Worm (Caenorhabditis elegans) whole organism, early embryonic: ENCODE data around the gene nhr-154.

Experiments
- B0310.2 ChIP-seq: sonication (generic microtip); optimal IDR thresholded peaks from 2 replicates; lab custom pipeline; 2016; ENCODE audit warnings: mild to moderate bottlenecking, missing genetic modification characterization, missing compliant biosample characterization
- F13C5.2 ChIP-seq: sonication (generic microtip); optimal IDR thresholded peaks from 2 replicates; lab custom pipeline; 2017; ENCODE audit warnings: mild to moderate bottlenecking, missing genetic modification characterization, inconsistent platforms, missing compliant biosample characterization
- aly-1 ChIP-seq: sonication (generic microtip); optimal IDR thresholded peaks from 2 replicates; lab custom pipeline; 2016; ENCODE audit warnings: missing genetic modification characterization, missing compliant biosample characterization
- ama-1 ChIP-seq: fragments of 150-350 bp; optimal IDR thresholded peaks from 2 replicates; lab custom pipeline; 2014
- ceh-13 ChIP-seq: fragments of 200-800 bp; sonication (Bioruptor generic); optimal IDR thresholded peaks from 2 replicates; lab custom pipeline; 2018; ENCODE audit warnings: mild to moderate bottlenecking, missing genetic modification characterization, missing compliant biosample characterization
- ceh-36 ChIP-seq: sonication (generic microtip); optimal IDR thresholded peaks from 2 replicates; lab custom pipeline; 2016; ENCODE audit warnings: missing genetic modification characterization, inconsistent platforms, missing compliant biosample characterization
- ets-7 ChIP-seq: sonication (generic microtip); optimal IDR thresholded peaks from 2 replicates; lab custom pipeline; 2016; ENCODE audit warnings: missing genotype, missing genetic modification characterization, missing compliant biosample characterization
- flt-1 ChIP-seq: fragments of 200-800 bp; sonication (Bioruptor generic); IDR thresholded peaks from 2 replicates; pipeline ENCODE4 v1.3.6; 2022; ENCODE audit warnings: missing genetic modification characterization, missing compliant biosample characterization
- hmbx-1 ChIP-seq: sonication (generic microtip); optimal IDR thresholded peaks from 2 replicates; lab custom pipeline; 2016; ENCODE audit warnings: mild to moderate bottlenecking, missing genetic modification characterization, missing compliant biosample characterization
- hmg-4 ChIP-seq: fragments of 200-800 bp; sonication (Bioruptor generic); optimal IDR thresholded peaks from 2 replicates; lab custom pipeline; 2018; ENCODE audit warnings: mild to moderate bottlenecking, missing genetic modification characterization, missing compliant biosample characterization
- hnd-1 ChIP-seq: sonication (generic microtip); optimal IDR thresholded peaks from 2 replicates; lab custom pipeline; 2016; ENCODE audit warnings: missing genetic modification characterization, missing compliant biosample characterization
- pes-1 ChIP-seq: fragments of 200-800 bp; sonication (Bioruptor generic); IDR thresholded peaks from 2 replicates; pipeline ENCODE4 v1.3.6; 2022; ENCODE audit warnings: missing genetic modification reagents, missing genetic modification characterization, missing compliant biosample characterization
- scrt-1 ChIP-seq: fragments of 200-800 bp; sonication (Bioruptor generic); IDR thresholded peaks from 2 replicates; pipeline ENCODE4 v1.3.6; 2022; ENCODE audit warnings: missing genetic modification characterization, missing compliant biosample characterization
- sea-1 ChIP-seq: fragments of 200-800 bp; sonication (Bioruptor generic); conservative IDR thresholded peaks from 2 replicates; pipeline ENCODE4 v1.3.6; 2022; ENCODE audit warnings: missing genetic modification characterization, missing compliant biosample characterization
- tbx-11 ChIP-seq: fragments of 200-800 bp; sonication (Bioruptor generic); IDR thresholded peaks from 2 replicates; pipeline ENCODE4 v1.3.6; 2022; ENCODE audit warnings: missing genetic modification characterization, missing compliant biosample characterization
- tbx-37 ChIP-seq: fragments of 200-800 bp; sonication (Bioruptor generic); conservative IDR thresholded peaks from 2 replicates; pipeline ENCODE4 v1.3.6; 2022; ENCODE audit warnings: missing genetic modification reagents, missing genetic modification characterization, missing compliant biosample characterization
- tra-4 ChIP-seq: sonication (generic microtip); optimal IDR thresholded peaks from 2 replicates; lab custom pipeline; 2017; ENCODE audit warnings: missing genetic modification characterization, missing compliant biosample characterization

Gene nhr-154

ce11 chrV:12086934-12087333, 14.2 kb upstream of the nhr-154 start, which contains the start of gene gana-1:
Gene gana-1, plus strand, starts transcription at chrV:12087234.
- TF ChIP-seq ceh-13 (GFP tag; lab: Kevin White, UChicago) (no peak), tra-4 (tag; lab: Kevin White, UChicago) (no peak), hmbx-1 (tag; lab: Kevin White, UChicago) (no peak), ceh-36 (tag; lab: Kevin White, UChicago) (no peak), tbx-11 (GFP tag; lab: Robert Waterston, UW) (no peak), ets-7 (tag; lab: Kevin White, UChicago) (no peak), tbx-37 (GFP tag; lab: Robert Waterston, UW) (no peak), aly-1 (tag; lab: Kevin White, UChicago) (no peak), sea-1 (GFP tag; lab: Robert Waterston, UW) (no peak), flt-1 (GFP tag; lab: Robert Waterston, UW) (no peak), F13C5.2 (no peak), hmg-4 (no peak)

ce11 chrV:12088773-12089172, 12.3 kb upstream of the nhr-154 start, which contains the start of gene R07B7.12:
Gene R07B7.12, plus strand, starts transcription at chrV:12089073.
- TF ChIP-seq pes-1 (no peak), tra-4 (tag; lab: Kevin White, UChicago) (no peak), B0310.2 (tag; lab: Kevin White, UChicago) (no peak), ama-1 (lab: Kevin White, UChicago) (no peak), scrt-1 (GFP tag; lab: Robert Waterston, UW) (no peak), ets-7 (tag; lab: Kevin White, UChicago) (no peak), ceh-36 (tag; lab: Kevin White, UChicago) (no peak), flt-1 (GFP tag; lab: Robert Waterston, UW) (no peak), tbx-11 (GFP tag; lab: Robert Waterston, UW) (no peak), hmbx-1 (tag; lab: Kevin White, UChicago) (no peak), sea-1 (GFP tag; lab: Robert Waterston, UW) (no peak), tbx-37 (GFP tag; lab: Robert Waterston, UW) (no peak), F13C5.2 (no peak), hmg-4 (no peak), aly-1 (tag; lab: Kevin White, UChicago) (no peak), hnd-1 (tag; lab: Kevin White, UChicago) (no peak), ceh-13 (GFP tag; lab: Kevin White, UChicago) (no peak)

- TF ChIP-seq hnd-1 (tag; lab: Kevin White, UChicago), result no peak
- no peak for TF ChIP-seq ama-1 (lab: Kevin White, UChicago)
- TF ChIP-seq ets-7 (tag; lab: Kevin White, UChicago), result no peak
- TF ChIP-seq B0310.2 (tag; lab: Kevin White, UChicago), result no peak
- TF ChIP-seq hmbx-1 (tag; lab: Kevin White, UChicago), result no peak
- no peak for TF ChIP-seq flt-1 (GFP tag; lab: Robert Waterston, UW)
- TF ChIP-seq tbx-11 (GFP tag; lab: Robert Waterston, UW), result no peak
- no peak for TF ChIP-seq pes-1
- no peak for TF ChIP-seq F13C5.2
- no peak for TF ChIP-seq ceh-13 (GFP tag; lab: Kevin White, UChicago)
- TF ChIP-seq hmg-4, result no peak
- TF ChIP-seq sea-1 (GFP tag; lab: Robert Waterston, UW), result no peak
- TF ChIP-seq ceh-36 (tag; lab: Kevin White, UChicago), result no peak
- no peak for TF ChIP-seq aly-1 (tag; lab: Kevin White, UChicago)
- TF ChIP-seq tra-4 (tag; lab: Kevin White, UChicago), result no peak
- no peak for TF ChIP-seq scrt-1 (GFP tag; lab: Robert Waterston, UW)
- TF ChIP-seq tbx-37 (GFP tag; lab: Robert Waterston, UW), result no peak
Observed at ce11 chrV:12091759-12092158, 9.3 kb upstream of the nhr-154 start, which contains the start of gene nhr-206. Gene nhr-206, plus strand, starts transcription at chrV:12092006.

- TF ChIP-seq tbx-11 (GFP tag; lab: Robert Waterston, UW) (no peak), ama-1 (lab: Kevin White, UChicago) (no peak), aly-1 (tag; lab: Kevin White, UChicago) (no peak), hmg-4 (no peak), pes-1 (no peak), tbx-37 (GFP tag; lab: Robert Waterston, UW) (no peak), ceh-13 (GFP tag; lab: Kevin White, UChicago) (no peak), flt-1 (GFP tag; lab: Robert Waterston, UW) (no peak)
Observed at ce11 chrV:12094030-12094429, 7.1 kb upstream of the nhr-154 start, which contains the start of gene nhr-208. Gene nhr-208, plus strand, starts transcription at chrV:12094317.

ce11 chrV:12095865-12096264, 5.2 kb upstream of the nhr-154 start, which contains the start of gene nhr-207:
Gene nhr-207, plus strand, starts transcription at chrV:12096146.
- no peak for TF ChIP-seq ets-7 (tag; lab: Kevin White, UChicago)
- no peak for TF ChIP-seq sea-1 (GFP tag; lab: Robert Waterston, UW)
- TF ChIP-seq hmbx-1 (tag; lab: Kevin White, UChicago), result no peak
- no peak for TF ChIP-seq B0310.2 (tag; lab: Kevin White, UChicago)
- no peak for TF ChIP-seq hnd-1 (tag; lab: Kevin White, UChicago)
- TF ChIP-seq ceh-36 (tag; lab: Kevin White, UChicago), result no peak
- TF ChIP-seq hmg-4, result no peak
- TF ChIP-seq tbx-11 (GFP tag; lab: Robert Waterston, UW), result no peak
- TF ChIP-seq scrt-1 (GFP tag; lab: Robert Waterston, UW), result no peak

ce11 chrV:12098123-12098522, 3.0 kb upstream of the nhr-154 start, which contains the start of gene nhr-209:
Gene nhr-209, plus strand, starts transcription at chrV:12098149.
- TF ChIP-seq pes-1 (no peak), aly-1 (tag; lab: Kevin White, UChicago) (no peak), ama-1 (lab: Kevin White, UChicago) (no peak), scrt-1 (GFP tag; lab: Robert Waterston, UW) (no peak), tbx-11 (GFP tag; lab: Robert Waterston, UW) (no peak), hmbx-1 (tag; lab: Kevin White, UChicago) (no peak), ceh-13 (GFP tag; lab: Kevin White, UChicago) (no peak), hnd-1 (tag; lab: Kevin White, UChicago) (no peak)

ce11 chrV:12103920-12104319, 2.8 kb downstream of the nhr-154 start, which contains the start of gene nhr-153:
Gene nhr-153, plus strand, starts transcription at chrV:12104220.
- TF ChIP-seq sea-1 (GFP tag; lab: Robert Waterston, UW), result no peak
- TF ChIP-seq ceh-13 (GFP tag; lab: Kevin White, UChicago), result no peak
- TF ChIP-seq hmg-4, result no peak
- no peak for TF ChIP-seq tra-4 (tag; lab: Kevin White, UChicago)
- no peak for TF ChIP-seq hmbx-1 (tag; lab: Kevin White, UChicago)
- TF ChIP-seq tbx-37 (GFP tag; lab: Robert Waterston, UW), result no peak
